Worm (Caenorhabditis elegans): ENCODE data around the gene unc-10.

Gene unc-10

DNA sequence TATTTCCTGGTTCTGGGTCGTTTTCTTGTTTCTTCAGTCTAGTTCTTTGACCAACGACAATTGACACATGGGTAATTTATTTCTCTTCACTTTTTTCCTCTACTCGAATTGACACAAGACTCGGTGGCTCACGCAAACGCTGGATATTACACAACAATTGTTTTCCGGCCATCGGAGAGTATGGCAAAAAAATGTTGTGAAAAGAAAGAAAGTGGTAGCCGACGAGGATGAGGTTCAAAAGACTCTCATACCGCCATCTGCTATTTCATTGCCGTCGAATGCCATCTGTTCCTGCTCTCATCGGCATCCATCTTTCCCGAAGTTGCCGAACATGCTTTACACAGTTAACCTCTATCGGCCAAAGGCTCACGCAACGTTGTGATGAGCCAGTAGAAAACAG, 43.4 kb downstream of the unc-10 start:
- TF ChIP-seq nhr-76 (tag; optimal IDR thresholded peaks at IDR 0.05) (no peak), nhr-11 (tag; optimal IDR thresholded peaks at IDR 0.05) (peak; percentile 29), ceh-28 (tag; optimal IDR thresholded peaks at IDR 0.05) (no peak), ceh-16 (tag; optimal IDR thresholded peaks at IDR 0.05) (no peak), egl-5 (tag; optimal IDR thresholded peaks at IDR 0.05) (peak; percentile 27), lin-39 (tag; optimal IDR thresholded peaks at IDR 0.05) (peak; percentile 59), nfya-1 (tag; optimal IDR thresholded peaks at IDR 0.05; ENCODE audit: insufficient read depth) (peak; percentile 27)

DNA sequence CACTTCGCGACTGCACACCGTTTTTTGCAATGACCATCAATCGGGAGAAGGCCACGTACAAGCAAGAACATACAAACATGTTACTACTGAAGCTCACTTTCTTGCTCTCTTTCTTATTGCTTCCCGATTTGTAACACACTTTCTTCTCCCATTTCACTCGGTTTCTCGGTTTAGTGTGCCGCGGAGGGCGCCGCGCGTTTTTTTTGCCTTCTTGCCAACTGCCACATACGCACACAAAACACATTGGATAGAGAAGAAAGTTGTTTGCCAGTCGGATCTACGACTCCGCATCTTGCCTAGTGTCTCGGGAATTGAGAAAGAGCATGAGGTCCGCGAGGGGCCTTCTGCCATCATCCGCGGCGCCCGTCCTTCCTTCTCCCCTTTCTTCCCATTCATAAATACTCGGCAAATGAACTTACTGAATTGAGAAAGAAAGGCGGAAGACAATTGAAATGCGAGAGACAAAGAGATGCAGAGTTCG, 45.4 kb downstream of the unc-10 start:
- TF ChIP-seq lin-15B (tag; optimal IDR thresholded peaks at IDR 0.05) = no peak
- TF ChIP-seq nhr-76 (tag; optimal IDR thresholded peaks at IDR 0.05) = no peak
- peak; percentile 53 for TF ChIP-seq lsy-12 (tag; optimal IDR thresholded peaks at IDR 0.05)
- peak; percentile 38 for TF ChIP-seq elt-2 (tag; optimal IDR thresholded peaks at IDR 0.05)
- TF ChIP-seq jun-1 (tag; optimal IDR thresholded peaks at IDR 0.05) = no peak
- TF ChIP-seq nfya-1 (tag; optimal IDR thresholded peaks at IDR 0.05; ENCODE audit: insufficient read depth) = peak; percentile 78
- no peak for TF ChIP-seq snpc-4 (tag; optimal IDR thresholded peaks at IDR 0.05)
- no peak for TF ChIP-seq unc-62 (GFP tag; optimal IDR thresholded peaks at IDR 0.05)
- no peak for TF ChIP-seq ztf-4 (tag; optimal IDR thresholded peaks at IDR 0.05)
- TF ChIP-seq pqm-1 (tag; optimal IDR thresholded peaks at IDR 0.05) = no peak
- TF ChIP-seq ZK546.5 (tag; optimal IDR thresholded peaks at IDR 0.05) = no peak
- TF ChIP-seq zag-1 (tag; optimal IDR thresholded peaks at IDR 0.05) = peak; percentile 17
- TF ChIP-seq pha-4 (tag; optimal IDR thresholded peaks at IDR 0.05) = peak; percentile 38
- no peak for TF ChIP-seq daf-12 (tag; optimal IDR thresholded peaks at IDR 0.05)
- TF ChIP-seq ceh-28 (tag; optimal IDR thresholded peaks at IDR 0.05) = no peak
- TF ChIP-seq sea-2 (GFP tag; optimal IDR thresholded peaks at IDR 0.05) = no peak
- TF ChIP-seq mdl-1 (tag; optimal IDR thresholded peaks at IDR 0.05) = no peak
- TF ChIP-seq aly-2 (tag; optimal IDR thresholded peaks at IDR 0.05) = no peak
- TF ChIP-seq nhr-28 (tag; optimal IDR thresholded peaks at IDR 0.05) = no peak
- TF ChIP-seq mml-1 (tag; optimal IDR thresholded peaks at IDR 0.05) = no peak
- TF ChIP-seq nhr-237 (tag; optimal IDR thresholded peaks at IDR 0.05) = no peak
- no peak for TF ChIP-seq egl-27 (tag; optimal IDR thresholded peaks at IDR 0.05)
- TF ChIP-seq egl-5 (tag; optimal IDR thresholded peaks at IDR 0.05) = peak; percentile 41
- peak; percentile 57 for TF ChIP-seq unc-39 (tag; optimal IDR thresholded peaks at IDR 0.05)
- no peak for TF ChIP-seq nhr-25 (tag; optimal IDR thresholded peaks at IDR 0.05)
- TF ChIP-seq ama-1 (optimal IDR thresholded peaks at IDR 0.05) = peak; percentile 41
- TF ChIP-seq tbx-2 (tag; optimal IDR thresholded peaks at IDR 0.05) = peak; percentile 33
- no peak for TF ChIP-seq nhr-12 (tag; optimal IDR thresholded peaks at IDR 0.05)
- TF ChIP-seq fkh-2 (tag; optimal IDR thresholded peaks at IDR 0.05) = peak; percentile 44
- TF ChIP-seq fkh-10 (GFP tag; optimal IDR thresholded peaks at IDR 0.05) = peak; percentile 92
- TF ChIP-seq nhr-23 (tag; optimal IDR thresholded peaks at IDR 0.05) = no peak
- TF ChIP-seq lin-39 (tag; optimal IDR thresholded peaks at IDR 0.05) = peak; percentile 58
- peak; percentile 55 for TF ChIP-seq hmg-11 (tag; optimal IDR thresholded peaks at IDR 0.05)

DNA sequence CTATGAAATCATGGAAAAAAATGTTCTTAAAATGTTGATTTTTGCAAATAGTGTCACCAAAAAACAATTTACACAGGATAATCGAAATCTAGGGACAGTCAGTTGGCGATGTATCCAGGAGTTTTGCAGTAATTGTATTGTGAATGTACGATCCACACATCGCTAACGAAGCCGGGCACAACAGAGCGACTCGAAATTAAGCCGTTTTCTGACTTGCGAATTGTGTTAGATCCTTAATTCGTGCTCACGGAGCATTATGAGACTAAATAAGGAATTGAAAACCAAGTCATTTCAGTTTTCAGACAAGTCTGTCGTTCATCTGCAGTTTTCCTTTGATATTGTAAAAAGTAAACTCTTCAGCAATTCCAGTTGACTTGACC, 46.1 kb downstream of the unc-10 start:
- TF ChIP-seq pha-4 (tag; optimal IDR thresholded peaks at IDR 0.05) (no peak), ceh-16 (tag; optimal IDR thresholded peaks at IDR 0.05) (no peak), nhr-23 (tag; optimal IDR thresholded peaks at IDR 0.05) (no peak), ceh-9 (tag; optimal IDR thresholded peaks at IDR 0.05) (no peak), ama-1 (optimal IDR thresholded peaks at IDR 0.05) (no peak), nhr-28 (tag; optimal IDR thresholded peaks at IDR 0.05) (no peak), hmg-11 (tag; optimal IDR thresholded peaks at IDR 0.05) (no peak), jun-1 (tag; optimal IDR thresholded peaks at IDR 0.05) (no peak)

DNA sequence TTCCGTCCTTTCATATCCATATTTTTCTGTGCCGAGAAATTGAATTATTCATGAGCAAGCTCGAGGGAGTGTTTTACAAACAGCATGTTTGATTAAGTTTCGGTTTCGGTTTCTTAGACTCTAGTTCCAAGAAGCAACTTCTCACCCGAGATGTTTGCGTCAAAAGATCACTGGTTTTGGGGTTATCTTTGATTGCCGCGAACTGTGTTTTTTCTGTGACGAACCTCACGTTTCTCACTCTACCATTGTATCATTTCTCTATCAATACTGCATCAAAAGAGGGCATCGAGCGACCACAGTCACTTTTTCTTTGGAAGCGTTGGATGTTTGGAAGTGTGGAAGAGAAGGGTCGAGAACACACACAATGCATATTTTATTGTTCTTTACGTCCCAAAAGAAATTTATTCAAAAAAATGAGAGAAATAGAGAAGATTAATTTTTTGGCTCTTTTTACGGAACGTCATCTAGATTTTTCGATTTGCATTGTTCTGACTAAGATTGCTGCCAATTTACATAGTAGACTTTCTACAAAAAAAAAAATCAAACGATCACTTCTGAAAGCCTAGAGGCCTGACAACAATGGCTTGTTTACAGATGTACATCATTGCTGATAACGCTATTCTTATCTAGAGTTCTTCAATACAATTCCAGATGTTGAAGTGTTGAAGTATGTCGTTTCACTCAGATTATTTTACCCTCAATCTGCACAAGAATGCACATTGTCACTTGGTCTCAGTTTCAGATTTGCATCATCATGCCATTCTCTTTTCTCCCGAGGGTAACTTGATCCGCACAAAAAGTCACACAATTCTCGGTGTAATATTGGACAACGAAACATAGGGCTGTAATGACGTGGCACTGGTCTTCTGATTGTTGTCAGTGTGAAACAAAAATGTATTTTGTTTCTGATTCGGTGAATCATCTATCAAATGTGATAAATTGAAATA, 46.7 kb downstream of the unc-10 start:
- TF ChIP-seq nhr-23 (tag; optimal IDR thresholded peaks at IDR 0.05) (no peak), elt-2 (tag; optimal IDR thresholded peaks at IDR 0.05) (peak; percentile 73)

Measured in whole organism, L3 larva.